Worm (Caenorhabditis elegans) whole organism, mixed stage, embryonic: ENCODE results near the gene F22B3.7.
"Not testable (repeated sequence)": the region's sequence is repeated elsewhere in the genome, so short reads cannot be mapped to it uniquely, and the experiment has no call there.

ENCODE experiments used
- M03D4.4 ChIP-seq: sonication (generic microtip); optimal IDR thresholded peaks from 2 replicates; lab custom pipeline; 2017; ENCODE audit warnings: mild to moderate bottlenecking, missing genetic modification characterization, missing compliant biosample characterization
- bed-3 ChIP-seq: fragments of 200-800 bp; sonication (Bioruptor generic); optimal IDR thresholded peaks from 3 replicates; lab custom pipeline; 2018; ENCODE audit warnings: mild to moderate bottlenecking, missing genetic modification characterization, moderate library complexity, missing compliant biosample characterization
- blmp-1 ChIP-seq: fragments of 150-350 bp; optimal IDR thresholded peaks from 2 replicates; lab custom pipeline; 2014; ENCODE audit warnings: missing biosample characterization, missing genetic modification characterization
- ceh-43 ChIP-seq: fragments of 200-800 bp; sonication (Bioruptor generic); optimal IDR thresholded peaks from 2 replicates; lab custom pipeline; 2018; ENCODE audit warnings: mild to moderate bottlenecking, missing genetic modification characterization, moderate library complexity, missing compliant biosample characterization
- ceh-83 ChIP-seq: fragments of 200-800 bp; sonication (Bioruptor generic); optimal IDR thresholded peaks from 2 replicates; lab custom pipeline; 2018; ENCODE audit warnings: mild to moderate bottlenecking, missing genetic modification characterization, missing compliant biosample characterization
- ces-1 ChIP-seq: fragments of 150-350 bp; optimal IDR thresholded peaks from 2 replicates; lab custom pipeline; 2014; ENCODE audit warnings: missing biosample characterization, missing genetic modification reagents, missing genetic modification characterization
- cnd-1 ChIP-seq: fragments of 200-800 bp; sonication (Bioruptor generic); optimal IDR thresholded peaks from 2 replicates; lab custom pipeline; 2018; ENCODE audit warnings: mild to moderate bottlenecking, missing genetic modification characterization, missing compliant biosample characterization
- drap-1 ChIP-seq: fragments of 200-800 bp; sonication (Bioruptor generic); optimal IDR thresholded peaks from 3 replicates; lab custom pipeline; 2018; ENCODE audit warnings: mild to moderate bottlenecking, missing genetic modification characterization, missing compliant biosample characterization
- elt-1 ChIP-seq: sonication (generic microtip); optimal IDR thresholded peaks from 2 replicates; lab custom pipeline; 2017; ENCODE audit warnings: missing genetic modification characterization, mild to moderate bottlenecking, missing compliant biosample characterization, antibody characterized with exemption, moderate library complexity, borderline replicate concordance; ENCODE audit not compliant: insufficient read depth
- elt-3 ChIP-seq: fragments of 150-350 bp; optimal IDR thresholded peaks from 2 replicates; lab custom pipeline; 2014; ENCODE audit warnings: missing biosample characterization, missing genetic modification characterization
- flh-1 ChIP-seq: fragments of 200-800 bp; sonication (Bioruptor generic); optimal IDR thresholded peaks from 2 replicates; lab custom pipeline; 2018; ENCODE audit warnings: mild to moderate bottlenecking, missing genetic modification characterization, moderate library complexity, missing compliant biosample characterization
- ham-2 ChIP-seq: fragments of 200-800 bp; sonication (Bioruptor generic); optimal IDR thresholded peaks from 2 replicates; lab custom pipeline; 2018; ENCODE audit warnings: mild to moderate bottlenecking, missing genetic modification characterization, missing compliant biosample characterization
- hlh-1 ChIP-seq: fragments of 150-350 bp; optimal IDR thresholded peaks from 2 replicates; lab custom pipeline; 2014; ENCODE audit warnings: missing biosample characterization, missing genetic modification reagents, missing genetic modification characterization
- lin-13 ChIP-seq: fragments of 150-350 bp; optimal IDR thresholded peaks from 2 replicates; lab custom pipeline; 2014; ENCODE audit warnings: missing biosample characterization, missing genetic modification characterization
- lsy-2 ChIP-seq: fragments of 150-350 bp; optimal IDR thresholded peaks from 2 replicates; lab custom pipeline; 2014; ENCODE audit warnings: missing biosample characterization, missing genetic modification characterization
- mab-5 ChIP-seq: fragments of 150-350 bp; optimal IDR thresholded peaks from 2 replicates; lab custom pipeline; 2014; ENCODE audit warnings: missing biosample characterization, missing genetic modification characterization
- mep-1 ChIP-seq: fragments of 150-350 bp; optimal IDR thresholded peaks from 2 replicates; lab custom pipeline; 2017; ENCODE audit warnings: missing biosample characterization, missing genetic modification reagents, missing genetic modification characterization, inconsistent platforms
- mls-2 ChIP-seq: sonication (generic microtip); optimal IDR thresholded peaks from 2 replicates; lab custom pipeline; 2016; ENCODE audit warnings: mild to moderate bottlenecking, missing genetic modification characterization, moderate library complexity, missing compliant biosample characterization
- nhr-12 ChIP-seq: fragments of 150-350 bp; optimal IDR thresholded peaks from 2 replicates; lab custom pipeline; 2014; ENCODE audit warnings: missing biosample characterization, missing genetic modification characterization
- nhr-2 ChIP-seq: fragments of 150-350 bp; optimal IDR thresholded peaks from 2 replicates; lab custom pipeline; 2014; ENCODE audit warnings: missing biosample characterization, missing genetic modification characterization
- nhr-237 ChIP-seq: fragments of 150-350 bp; optimal IDR thresholded peaks from 2 replicates; lab custom pipeline; 2014; ENCODE audit warnings: missing biosample characterization, missing genetic modification characterization
- nhr-28 ChIP-seq: fragments of 150-350 bp; optimal IDR thresholded peaks from 2 replicates; lab custom pipeline; 2014; ENCODE audit warnings: missing biosample characterization, missing genetic modification characterization
- pha-4 ChIP-seq: fragments of 150-350 bp; optimal IDR thresholded peaks from 2 replicates; lab custom pipeline; 2018; ENCODE audit warnings: missing biosample characterization, missing genetic modification reagents, missing genetic modification characterization
- sem-2 ChIP-seq: fragments of 200-800 bp; sonication (Bioruptor generic); optimal IDR thresholded peaks from 2 replicates; lab custom pipeline; 2018; ENCODE audit warnings: mild to moderate bottlenecking, missing genetic modification characterization, missing compliant biosample characterization
- snpc-4 ChIP-seq: fragments of 150-350 bp; optimal IDR thresholded peaks from 2 replicates; lab custom pipeline; 2014; ENCODE audit warnings: missing biosample characterization, missing genetic modification characterization
- sptf-1 ChIP-seq: sonication (generic microtip); optimal IDR thresholded peaks from 2 replicates; lab custom pipeline; 2017; ENCODE audit warnings: mild to moderate bottlenecking, missing genetic modification characterization, moderate library complexity, missing compliant biosample characterization
- tbx-8 ChIP-seq: fragments of 200-800 bp; sonication (Bioruptor generic); optimal IDR thresholded peaks from 2 replicates; lab custom pipeline; 2018; ENCODE audit warnings: mild to moderate bottlenecking, missing genetic modification characterization, moderate library complexity, missing compliant biosample characterization
- unc-39 ChIP-seq: fragments of 150-350 bp; optimal IDR thresholded peaks from 2 replicates; lab custom pipeline; 2014; ENCODE audit warnings: missing biosample characterization, missing genetic modification characterization
- zip-8 ChIP-seq: fragments of 150-350 bp; optimal IDR thresholded peaks from 2 replicates; lab custom pipeline; 2014; ENCODE audit warnings: missing biosample characterization, missing genetic modification characterization
- ztf-11 ChIP-seq: fragments of 150-350 bp; optimal IDR thresholded peaks from 2 replicates; lab custom pipeline; 2014; ENCODE audit warnings: missing biosample characterization, missing genetic modification characterization

The F22B3.7 gene

ce11 chrIV:11406744-11407690, 14.6 kb downstream of the F22B3.7 start, which contains the start of the genes his-63 and his-64:
his-63 (minus strand) TSS chrIV:11406861.
his-64 (plus strand) TSS chrIV:11407116.
- TF ChIP-seq M03D4.4 (peak; percentile 3), lin-13 (tag; lab: Kevin White, UChicago) (peak; percentile 31), sem-2 (GFP tag; lab: Kevin White, UChicago) (peak; percentile 42), cnd-1 (peak; percentile 52), tbx-8 (GFP tag; lab: Kevin White, UChicago) (peak; percentile 12)
- TF ChIP-seq, all 35 proteins: peak for 5; not testable (repeated sequence) for 30

DNA sequence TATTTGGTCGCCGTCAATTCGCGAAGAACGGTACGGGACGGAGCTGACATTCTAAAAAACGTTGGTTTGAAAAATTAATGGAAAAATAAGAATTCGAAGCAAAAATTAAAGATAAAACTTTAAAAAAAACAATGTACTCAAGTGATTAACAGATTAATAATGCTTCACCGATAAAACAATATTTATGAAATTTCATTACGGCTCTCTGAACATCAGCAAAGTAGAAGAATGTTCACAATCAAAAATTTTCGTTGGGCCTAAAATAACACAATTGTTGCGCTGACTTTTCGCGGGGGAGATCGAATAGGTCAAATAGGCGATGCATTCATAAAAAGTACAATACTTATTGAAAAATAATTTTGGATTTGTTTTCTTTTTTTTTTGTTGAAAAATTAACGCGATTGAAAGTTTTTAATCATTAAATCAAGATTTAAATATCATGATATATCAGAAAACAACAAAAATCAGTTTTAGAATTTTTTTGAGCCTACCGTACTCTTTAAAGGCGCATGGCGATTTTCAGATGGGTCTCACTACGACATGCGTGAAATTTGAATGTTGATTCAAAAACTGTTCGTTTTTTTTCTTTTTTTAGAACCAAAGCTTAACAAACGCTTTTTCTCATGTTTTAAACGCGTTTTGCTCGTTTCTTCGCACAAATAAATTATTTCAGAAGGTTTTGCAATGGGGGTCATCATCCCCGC, 18.2 kb downstream of the F22B3.7 start, which contains the start of the genes memi-3 and cyp-31A2:
memi-3 (minus strand) TSS at position 51 of the 704 bp plus-strand sequence.
cyp-31A2 (plus strand) TSS at position 674 of the 704 bp plus-strand sequence.
- no peak for TF ChIP-seq sem-2 (GFP tag; lab: Kevin White, UChicago)
- no peak for TF ChIP-seq mls-2
- no peak for TF ChIP-seq ceh-43 (GFP tag; lab: Kevin White, UChicago)
- TF ChIP-seq mab-5 (tag; lab: Kevin White, UChicago), result no peak
- no peak for TF ChIP-seq zip-8 (tag; lab: Kevin White, UChicago)
- no peak for TF ChIP-seq ces-1 (GFP tag; lab: Kevin White, UChicago)
- TF ChIP-seq unc-39 (tag; lab: Kevin White, UChicago), result no peak
- no peak for TF ChIP-seq elt-1 (tag; lab: Kevin White, UChicago)
- TF ChIP-seq hlh-1 (tag; lab: Kevin White, UChicago), result no peak
- no peak for TF ChIP-seq nhr-28 (tag; lab: Kevin White, UChicago)
- no peak for TF ChIP-seq blmp-1
- no peak for TF ChIP-seq snpc-4 (tag; lab: Kevin White, UChicago)
- TF ChIP-seq cnd-1, result no peak
- no peak for TF ChIP-seq pha-4 (tag; lab: Kevin White, UChicago)
- no peak for TF ChIP-seq mep-1 (tag; lab: Kevin White, UChicago)
- no peak for TF ChIP-seq M03D4.4
- TF ChIP-seq nhr-2 (tag; lab: Kevin White, UChicago), result no peak
- TF ChIP-seq ham-2 (GFP tag; lab: Kevin White, UChicago), result no peak
- TF ChIP-seq sptf-1 (tag; lab: Kevin White, UChicago), result no peak
- TF ChIP-seq flh-1 (GFP tag; lab: Kevin White, UChicago), result no peak

ce11 chrIV:11401482-11401881, 20.1 kb downstream of the F22B3.7 start:
- TF ChIP-seq bed-3 (GFP tag; lab: Kevin White, UChicago), result no peak
- no peak for TF ChIP-seq elt-3 (tag; lab: Kevin White, UChicago)
- no peak for TF ChIP-seq pha-4 (tag; lab: Kevin White, UChicago)
- TF ChIP-seq nhr-28 (tag; lab: Kevin White, UChicago), result no peak
- TF ChIP-seq lin-13 (tag; lab: Kevin White, UChicago), result no peak
- no peak for TF ChIP-seq elt-1 (tag; lab: Kevin White, UChicago)
- no peak for TF ChIP-seq nhr-2 (tag; lab: Kevin White, UChicago)

DNA sequence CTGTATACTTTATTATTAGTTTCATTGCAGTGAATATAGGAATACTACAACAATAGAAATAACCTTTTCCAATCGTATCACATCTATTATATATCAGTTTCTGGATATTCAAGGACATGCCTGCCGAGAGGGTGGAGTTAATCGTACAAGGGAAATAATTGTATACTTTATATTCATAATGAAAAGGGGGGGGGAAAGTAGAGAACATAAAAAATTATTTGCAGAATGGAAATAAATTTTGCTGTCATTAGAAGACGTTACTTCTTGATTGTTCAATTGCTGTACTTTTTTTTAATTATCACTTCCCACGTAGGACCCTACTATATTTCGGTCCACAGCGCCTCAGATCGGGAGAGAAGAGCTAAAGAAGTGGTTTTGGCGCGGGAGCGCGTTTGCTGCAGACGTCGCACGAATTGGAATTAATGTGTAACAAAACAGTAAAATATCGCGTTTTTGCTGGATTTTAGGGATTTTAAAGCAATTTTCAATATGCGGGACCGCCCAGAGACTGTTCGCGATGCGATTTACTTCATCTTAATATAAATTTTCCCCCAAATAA, 23.2 kb downstream of the F22B3.7 start, which contains the start of gene dsl-6:
dsl-6 (minus strand) TSS at position 51 of the 559 bp plus-strand sequence.
- not testable (repeated sequence) for TF ChIP-seq sptf-1, lsy-2, nhr-237 (tag; lab: Kevin White, UChicago)

ce11 chrIV:11394243-11394642, 27.4 kb downstream of the F22B3.7 start, which contains the start of gene tag-89:
tag-89 (plus strand) TSS chrIV:11394543.
- TF ChIP-seq sptf-1 (tag; lab: Kevin White, UChicago) (no peak), zip-8 (tag; lab: Kevin White, UChicago) (no peak), pha-4 (tag; lab: Kevin White, UChicago) (no peak), tbx-8 (GFP tag; lab: Kevin White, UChicago) (no peak), unc-39 (tag; lab: Kevin White, UChicago) (no peak), drap-1 (GFP tag; lab: Kevin White, UChicago) (no peak), hlh-1 (tag; lab: Kevin White, UChicago) (no peak), nhr-28 (tag; lab: Kevin White, UChicago) (no peak), ceh-83 (GFP tag; lab: Kevin White, UChicago) (no peak), nhr-12 (tag; lab: Kevin White, UChicago) (no peak), elt-1 (tag; lab: Kevin White, UChicago) (no peak), mep-1 (tag; lab: Kevin White, UChicago) (no peak), ztf-11 (tag; lab: Kevin White, UChicago) (no peak)
